Fruit fly (Drosophila melanogaster) whole organism, embryonic: ENCODE measurements around the gene Cyp4d14.
A peak's percentile ranks its signal among the peaks of the same experiment; 100 is the strongest.

ENCODE experiments used
- ATbp ChIP-seq: fragments of 200-800 bp; sonication (Bioruptor generic); optimal IDR thresholded peaks from 2 replicates; lab custom pipeline; 2017; ENCODE audit warnings: missing biosample characterization, mild to moderate bottlenecking, missing genetic modification characterization, missing genetic modification reagents
- Blimp-1 ChIP-seq: fragments of 200-800 bp; sonication (Bioruptor generic); optimal IDR thresholded peaks from 3 replicates; lab custom pipeline; 2018; ENCODE audit warnings: missing biosample characterization, missing genetic modification characterization, mild to moderate bottlenecking, moderate library complexity, missing genetic modification reagents
- BtbVII ChIP-seq: fragments of 200-800 bp; sonication (Bioruptor generic); optimal IDR thresholded peaks from 3 replicates; lab custom pipeline; 2017; ENCODE audit warnings: missing biosample characterization, mild to moderate bottlenecking, missing genetic modification characterization
- C15 ChIP-seq: fragments of 200-800 bp; sonication (Bioruptor generic); IDR thresholded peaks from 3 replicates; pipeline ENCODE4 v1.3.6; 2022; ENCODE audit warnings: missing biosample characterization, missing genetic modification characterization
- CG10274 ChIP-seq: fragments of 200-800 bp; sonication (Bioruptor generic); optimal IDR thresholded peaks from 3 replicates; lab custom pipeline; 2017; ENCODE audit warnings: missing biosample characterization, mild to moderate bottlenecking, missing genetic modification characterization
- CG11247 ChIP-seq: fragments of 200-800 bp; sonication (Bioruptor generic); IDR thresholded peaks from 2 replicates; pipeline ENCODE4 v1.3.6; 2022; ENCODE audit warnings: missing biosample characterization, missing genetic modification characterization
- CG11695 ChIP-seq: fragments of 200-800 bp; sonication (Bioruptor generic); IDR thresholded peaks from 3 replicates; pipeline ENCODE4 v1.3.6; 2022; ENCODE audit warnings: missing biosample characterization, missing genetic modification characterization
- CG11696 ChIP-seq: fragments of 200-800 bp; sonication (Bioruptor generic); IDR thresholded peaks from 2 replicates; pipeline ENCODE4 v1.3.6; 2022; ENCODE audit warnings: missing biosample characterization, missing genetic modification characterization
- CG12219 ChIP-seq: fragments of 200-800 bp; sonication (Bioruptor generic); optimal IDR thresholded peaks from 3 replicates; lab custom pipeline; 2018; ENCODE audit warnings: missing biosample characterization, mild to moderate bottlenecking, missing genetic modification characterization
- CG1233 ChIP-seq: fragments of 200-800 bp; sonication (Bioruptor generic); optimal IDR thresholded peaks from 4 replicates; lab custom pipeline; 2018; ENCODE audit warnings: missing biosample characterization, mild to moderate bottlenecking, missing genetic modification characterization
- CG13624 ChIP-seq: fragments of 200-800 bp; sonication (Bioruptor generic); optimal IDR thresholded peaks from 2 replicates; lab custom pipeline; 2016; ENCODE audit warnings: missing biosample characterization, missing genetic modification characterization
- CG15514 ChIP-seq: fragments of 200-800 bp; sonication (Bioruptor generic); optimal IDR thresholded peaks from 3 replicates; lab custom pipeline; 2017; ENCODE audit warnings: missing biosample characterization, missing genetic modification characterization, mild to moderate bottlenecking, moderate library complexity, missing genetic modification reagents
- CG17328 ChIP-seq: fragments of 200-800 bp; sonication (Bioruptor generic); IDR thresholded peaks from 2 replicates; pipeline ENCODE4 v1.3.6; 2022; ENCODE audit warnings: missing biosample characterization, missing genetic modification characterization
- CG17385 ChIP-seq: fragments of 200-800 bp; sonication (Bioruptor generic); optimal IDR thresholded peaks from 3 replicates; lab custom pipeline; 2018; ENCODE audit warnings: missing biosample characterization, mild to moderate bottlenecking, missing genetic modification characterization
- CG17568 ChIP-seq: fragments of 200-800 bp; sonication (Bioruptor generic); optimal IDR thresholded peaks from 2 replicates; lab custom pipeline; 2018; ENCODE audit warnings: missing biosample characterization, mild to moderate bottlenecking, missing genetic modification characterization, moderate library complexity
- CG3281 ChIP-seq: fragments of 200-800 bp; sonication (Bioruptor generic); optimal IDR thresholded peaks from 3 replicates; lab custom pipeline; 2017; ENCODE audit warnings: missing biosample characterization, mild to moderate bottlenecking, missing genetic modification characterization
- CG3847 ChIP-seq: fragments of 200-800 bp; sonication (Bioruptor generic); IDR thresholded peaks from 2 replicates; pipeline ENCODE4 v1.3.6; 2022; ENCODE audit warnings: missing biosample characterization, missing genetic modification characterization
- CG4328 ChIP-seq: fragments of 200-800 bp; sonication (Bioruptor generic); optimal IDR thresholded peaks from 3 replicates; lab custom pipeline; 2017; ENCODE audit warnings: missing biosample characterization, missing genetic modification reagents, missing genetic modification characterization
- CG7271 ChIP-seq: fragments of 200-800 bp; sonication (Bioruptor generic); optimal IDR thresholded peaks from 2 replicates; lab custom pipeline; 2018; ENCODE audit warnings: missing biosample characterization, mild to moderate bottlenecking, missing genetic modification characterization, moderate library complexity
- CG7372 ChIP-seq: fragments of 200-800 bp; sonication (Bioruptor generic); IDR thresholded peaks from 2 replicates; pipeline ENCODE4 v1.3.6; 2022; ENCODE audit warnings: missing biosample characterization, missing genetic modification characterization
- CG7987 ChIP-seq: fragments of 200-800 bp; sonication (Bioruptor generic); optimal IDR thresholded peaks from 2 replicates; lab custom pipeline; 2018; ENCODE audit warnings: missing biosample characterization, mild to moderate bottlenecking, missing genetic modification characterization, moderate library complexity
- CG9817 ChIP-seq: fragments of 200-800 bp; sonication (Bioruptor generic); optimal IDR thresholded peaks from 2 replicates; lab custom pipeline; 2018; ENCODE audit warnings: missing biosample characterization, mild to moderate bottlenecking, missing genetic modification characterization, moderate library complexity
- CoRest ChIP-seq: fragments of 200-800 bp; sonication (Bioruptor generic); optimal IDR thresholded peaks from 3 replicates; lab custom pipeline; 2018; ENCODE audit warnings: missing biosample characterization, mild to moderate bottlenecking, missing genetic modification characterization, moderate library complexity
- Dip2 ChIP-seq: fragments of 200-800 bp; sonication (Bioruptor generic); IDR thresholded peaks from 2 replicates; pipeline ENCODE4 v1.3.6; 2022; ENCODE audit warnings: missing biosample characterization, missing genetic modification characterization
- Fer1 ChIP-seq: fragments of 200-800 bp; sonication (Bioruptor generic); optimal IDR thresholded peaks from 2 replicates; lab custom pipeline; 2017; ENCODE audit warnings: missing biosample characterization, mild to moderate bottlenecking, missing genetic modification characterization
- HHEX ChIP-seq: fragments of 200-800 bp; sonication (Bioruptor generic); optimal IDR thresholded peaks from 3 replicates; lab custom pipeline; 2017; ENCODE audit warnings: missing biosample characterization, mild to moderate bottlenecking, missing genetic modification characterization, missing genetic modification reagents
- Hr3 ChIP-seq: fragments of 200-800 bp; sonication (Bioruptor generic); optimal IDR thresholded peaks from 3 replicates; lab custom pipeline; 2016; ENCODE audit warnings: missing biosample characterization, missing genetic modification characterization
- Hsf ChIP-seq: fragments of 200-800 bp; sonication (Bioruptor generic); optimal IDR thresholded peaks from 3 replicates; lab custom pipeline; 2016; ENCODE audit warnings: missing biosample characterization, missing genetic modification characterization
- NK7.1 ChIP-seq: fragments of 200-800 bp; sonication (Bioruptor generic); optimal IDR thresholded peaks from 3 replicates; lab custom pipeline; 2016; ENCODE audit warnings: missing biosample characterization, missing genetic modification characterization
- Oaz ChIP-seq: fragments of 200-800 bp; sonication (Bioruptor generic); IDR thresholded peaks from 2 replicates; pipeline ENCODE4 v1.3.6; 2022; ENCODE audit warnings: missing biosample characterization, missing genetic modification characterization
- Oli ChIP-seq: fragments of 200-800 bp; sonication (Bioruptor generic); optimal IDR thresholded peaks from 2 replicates; lab custom pipeline; 2018; ENCODE audit warnings: missing biosample characterization, mild to moderate bottlenecking, missing genetic modification characterization, moderate library complexity
- Stat92E ChIP-seq, 3 experiments: fragments of >200 bp in 2 of 3; fragments of 200-800 bp in 1 of 3; sonication (Bioruptor generic) in 1 of 3; optimal IDR thresholded peaks; 2 replicates each; lab custom pipeline; 2017 to 2019; ENCODE audit warnings: missing biosample characterization in 3 of 3, missing genetic modification characterization in 3 of 3, mild to moderate bottlenecking in 1 of 3, moderate library complexity in 1 of 3
- abd-A ChIP-seq: fragments of 200-800 bp; sonication (Bioruptor generic); optimal IDR thresholded peaks from 3 replicates; lab custom pipeline; 2019; ENCODE audit warnings: missing biosample characterization, mild to moderate bottlenecking, missing genetic modification characterization, moderate library complexity
- ase ChIP-seq: fragments of 200-800 bp; sonication (Bioruptor generic); IDR thresholded peaks from 3 replicates; pipeline ENCODE4 v1.3.6; 2022; ENCODE audit warnings: missing biosample characterization, missing genetic modification characterization
- bigmax ChIP-seq: fragments of 200-800 bp; sonication (Bioruptor generic); optimal IDR thresholded peaks from 2 replicates; lab custom pipeline; 2018; ENCODE audit warnings: missing biosample characterization, mild to moderate bottlenecking, missing genetic modification characterization
- br ChIP-seq: fragments of >200 bp; optimal IDR thresholded peaks from 2 replicates; lab custom pipeline; 2017
- danr ChIP-seq: fragments of 200-800 bp; sonication (Bioruptor generic); IDR thresholded peaks from 2 replicates; pipeline ENCODE4 v1.3.6; 2022; ENCODE audit warnings: missing biosample characterization, missing genetic modification characterization
- dati ChIP-seq: fragments of 200-800 bp; sonication (Bioruptor generic); IDR thresholded peaks from 2 replicates; pipeline ENCODE4 v1.3.6; 2022; ENCODE audit warnings: missing biosample characterization, missing genetic modification characterization
- disco-r ChIP-seq: fragments of 200-800 bp; sonication (Bioruptor generic); optimal IDR thresholded peaks from 2 replicates; lab custom pipeline; 2016; ENCODE audit warnings: missing biosample characterization, missing genetic modification characterization
- kni ChIP-seq: fragments of 200-800 bp; sonication (Bioruptor generic); optimal IDR thresholded peaks from 3 replicates; lab custom pipeline; 2017; ENCODE audit warnings: mild to moderate bottlenecking, missing biosample characterization, missing genetic modification reagents, missing genetic modification characterization
- mirr ChIP-seq: fragments of 200-800 bp; sonication (Bioruptor generic); optimal IDR thresholded peaks from 3 replicates; lab custom pipeline; 2018; ENCODE audit warnings: missing biosample characterization, mild to moderate bottlenecking, missing genetic modification characterization
- nau ChIP-seq: fragments of 200-800 bp; sonication (Bioruptor generic); optimal IDR thresholded peaks from 3 replicates; lab custom pipeline; 2017; ENCODE audit warnings: missing biosample characterization, mild to moderate bottlenecking, missing genetic modification characterization, missing genetic modification reagents
- otp ChIP-seq: fragments of 200-800 bp; sonication (Bioruptor generic); IDR thresholded peaks from 3 replicates; pipeline ENCODE4, ENCODE4 v1.3.6; 2022; ENCODE audit warnings: missing biosample characterization, missing genetic modification characterization
- pnt ChIP-seq: fragments of 200-800 bp; sonication (Bioruptor generic); optimal IDR thresholded peaks from 3 replicates; lab custom pipeline; 2016; ENCODE audit warnings: missing biosample characterization, missing genetic modification characterization
- pzg ChIP-seq: fragments of 200-800 bp; sonication (Bioruptor generic); optimal IDR thresholded peaks from 3 replicates; lab custom pipeline; 2018; ENCODE audit warnings: missing biosample characterization, mild to moderate bottlenecking, missing genetic modification characterization, moderate library complexity
- row ChIP-seq: fragments of 200-800 bp; sonication (Bioruptor generic); IDR thresholded peaks from 3 replicates; pipeline ENCODE4 v1.3.6; 2022; ENCODE audit warnings: missing biosample characterization, missing genetic modification characterization
- shn ChIP-seq: fragments of 200-800 bp; sonication (Bioruptor generic); optimal IDR thresholded peaks from 3 replicates; lab custom pipeline; 2016; ENCODE audit warnings: missing biosample characterization, missing genetic modification characterization
- tgo ChIP-seq: fragments of 200-800 bp; sonication (Bioruptor generic); IDR thresholded peaks from 3 replicates; pipeline ENCODE4 v1.3.6; 2022; ENCODE audit warnings: missing biosample characterization, missing genetic modification characterization
- trh ChIP-seq: fragments of 200-800 bp; sonication (Bioruptor generic); optimal IDR thresholded peaks from 2 replicates; lab custom pipeline; 2016; ENCODE audit warnings: missing biosample characterization, missing genetic modification characterization

Cyp4d14 gene

dm6 chrX:2134965-2135758 lies 40.0 kb downstream of the Cyp4d14 start (continued):
- TF ChIP-seq CG11695 (GFP tag; lab: Robert Waterston, UW) (peak; percentile 92), CG17328 (GFP tag; lab: Robert Waterston, UW) (peak; percentile 79), danr (GFP tag; lab: Robert Waterston, UW) (peak; percentile 76), CG7271 (tag; lab: Kevin White, UChicago) (peak; percentile 16), CG10274 (GFP tag; lab: Kevin White, UChicago) (peak; percentile 80), ase (GFP tag; lab: Robert Waterston, UW) (peak; percentile 76), CG1233 (GFP tag; lab: Kevin White, UChicago) (peak; percentile 91), CG3847 (GFP tag; lab: Robert Waterston, UW) (peak; percentile 83), Hsf (peak; percentile 86), BtbVII (GFP tag; lab: Kevin White, UChicago) (peak; percentile 93), CG15514 (GFP tag; lab: Kevin White, UChicago) (peak; percentile 84), C15 (GFP tag; lab: Robert Waterston, UW) (peak; percentile 75; the same call in 2 of the 3 replicates), Dip2 (GFP tag; lab: Robert Waterston, UW) (no peak), CG3281 (GFP tag; lab: Kevin White, UChicago) (peak; percentile 94), pnt (GFP tag; lab: Kevin White, UChicago) (peak; percentile 77), tgo (peak; percentile 87), nau (GFP tag; lab: Kevin White, UChicago) (peak; percentile 88), Stat92E (GFP tag; optimal IDR thresholded peaks at IDR 0.05; lab: Kevin White, UChicago) (peak in 1 of 3 experiments; percentile 52), Oaz (GFP tag; lab: Robert Waterston, UW) (peak; percentile 76), disco-r (GFP tag; lab: Kevin White, UChicago) (peak; percentile 79), kni (GFP tag; lab: Kevin White, UChicago) (peak; percentile 81), CG11247 (GFP tag; lab: Robert Waterston, UW) (peak; percentile 78), br (lab: Kevin White, UChicago) (no peak), CG13624 (peak; percentile 86), dati (GFP tag; lab: Robert Waterston, UW) (peak; percentile 18; the same call in 1 of the 2 replicates), CoRest (tag; lab: Kevin White, UChicago) (peak; percentile 94), CG17385 (peak; percentile 89), NK7.1 (peak; percentile 78), CG11696 (GFP tag; lab: Robert Waterston, UW) (peak; percentile 62), shn (GFP tag; lab: Kevin White, UChicago) (peak; percentile 54), abd-A (tag; lab: Kevin White, UChicago) (peak; percentile 77), CG9817 (tag; lab: Kevin White, UChicago) (peak; percentile 87), mirr (GFP tag; lab: Kevin White, UChicago) (peak; percentile 75), trh (GFP tag; lab: Kevin White, UChicago) (peak; percentile 54), ATbp (GFP tag; lab: Kevin White, UChicago) (peak; percentile 76), CG4328 (peak; percentile 91), HHEX (GFP tag; lab: Kevin White, UChicago) (peak; percentile 92), Blimp-1 (GFP tag; lab: Kevin White, UChicago) (peak; percentile 89), pzg (GFP tag; lab: Kevin White, UChicago) (peak; percentile 2), CG7987 (GFP tag; lab: Kevin White, UChicago) (peak; percentile 54), CG7372 (peak; percentile 86), otp (GFP tag; lab: Robert Waterston, UW) (peak; percentile 57; the same call in 1 of the 3 replicates), Oli (peak; percentile 92), CG17568 (GFP tag; lab: Kevin White, UChicago) (peak; percentile 93), CG12219 (peak; percentile 86), Hr3 (GFP tag; lab: Kevin White, UChicago) (peak; percentile 76), bigmax (GFP tag; lab: Kevin White, UChicago) (no peak), row (GFP tag; lab: Robert Waterston, UW) (peak; percentile 94), Fer1 (GFP tag; lab: Kevin White, UChicago) (peak; percentile 95)
